Fruit fly (Drosophila melanogaster) whole organism: ENCODE results near the gene CG16790.

ENCODE experiments used
- CG8478 ChIP-seq: fragments of >200 bp; optimal IDR thresholded peaks from 2 replicates; lab custom pipeline; 2018; ENCODE audit warnings: inconsistent platforms
- psq ChIP-seq: fragments of >200 bp; optimal IDR thresholded peaks from 2 replicates; lab custom pipeline; 2017
- usp ChIP-seq: fragments of >200 bp; optimal IDR thresholded peaks from 2 replicates; lab custom pipeline; 2017; ENCODE audit warnings: missing biosample characterization, missing genetic modification characterization, mixed read lengths

DNA sequence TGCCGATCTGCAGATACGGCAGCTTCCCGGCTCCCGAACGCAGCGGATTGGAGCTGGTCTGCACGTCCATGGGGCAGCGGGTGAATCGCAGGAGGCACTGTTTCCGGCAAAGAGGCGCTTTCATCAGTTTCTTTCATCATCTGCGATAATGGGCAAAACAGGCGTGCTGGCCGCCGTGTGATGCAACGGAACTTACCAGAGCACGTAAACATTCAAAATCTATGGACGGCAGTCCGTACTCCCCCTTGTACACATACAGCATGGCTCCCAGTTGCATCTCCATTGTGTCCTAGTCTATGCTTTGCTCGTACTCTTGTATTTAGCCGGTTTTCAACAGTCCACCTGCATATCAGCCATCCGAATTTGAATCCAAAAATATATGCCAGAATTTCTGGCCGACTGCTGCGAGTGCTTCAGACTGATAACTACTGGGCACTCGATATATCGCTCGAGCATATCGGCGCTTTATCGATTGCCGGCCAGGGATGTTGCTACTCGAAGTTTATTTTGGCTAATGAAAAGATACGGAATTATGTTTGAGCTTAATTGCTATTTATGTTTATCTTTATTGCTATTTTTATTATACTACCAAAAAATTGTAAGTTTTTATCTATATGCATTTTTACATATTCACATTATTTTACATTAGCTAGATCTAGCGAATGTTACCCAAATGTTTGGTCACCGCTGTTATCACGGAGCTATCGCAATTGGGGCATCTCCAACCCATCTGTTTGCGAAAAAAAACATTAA, 6.6 kb downstream of the CG16790 start, which contains the start of the genes CG9393 and Vps45:
- TF ChIP-seq CG8478 (lab: Kevin White, UChicago) (no peak), usp (GFP tag; lab: Kevin White, UChicago) (no peak), psq (lab: Kevin White, UChicago) (no peak)
